ENCODE assay signal across 4 fruit fly cellular contexts in genomic region chr3R:5263311-5264250, dm6.
TF ChIP-seq lines count a peak whose summit lies in the region.

No protein-coding gene starts in this region.

TF ChIP-seq in whole organism, embryonic, 481 proteins besides CTCF, POLR2A, EP300 and RAD21 (continued from another document and continues in another):
- TF ChIP-seq CG11247 (GFP tag; IDR thresholded peaks at IDR 0.05; lab: Robert Waterston, UW) (peak; percentile 61; the same call in 1 of the 2 replicates), salm (tag; optimal IDR thresholded peaks at IDR 0.05; lab: Kevin White, UChicago) (peak; percentile 78), Usf (GFP tag; optimal IDR thresholded peaks at IDR 0.05; lab: Kevin White, UChicago) (peak; percentile 22), trem (tag; optimal IDR thresholded peaks at IDR 0.05; lab: Kevin White, UChicago) (peak; percentile 76), Adf1 (GFP tag; IDR thresholded peaks at IDR 0.05; lab: Robert Waterston, UW) (peak; percentile 39), hb (GFP tag; IDR thresholded peaks at IDR 0.05; lab: Robert Waterston, UW; ENCODE audit: partially characterized antibody) (no peak), Fer1 (GFP tag; optimal IDR thresholded peaks at IDR 0.05; lab: Kevin White, UChicago) (peak; percentile 85), en (GFP tag; optimal IDR thresholded peaks at IDR 0.05; lab: Kevin White, UChicago) (no peak), CG14860 (GFP tag; IDR thresholded peaks at IDR 0.05; lab: Robert Waterston, UW; ENCODE audit: partially characterized antibody) (no peak), Sry-δ (GFP tag; optimal IDR thresholded peaks at IDR 0.05; lab: Kevin White, UChicago) (no peak), pita (GFP tag; optimal IDR thresholded peaks at IDR 0.05; lab: Kevin White, UChicago) (no peak), NC2β (GFP tag; optimal IDR thresholded peaks at IDR 0.05; lab: Kevin White, UChicago) (no peak), CoRest (tag; optimal IDR thresholded peaks at IDR 0.05; lab: Kevin White, UChicago) (peak; percentile 94), CG3281 (GFP tag; optimal IDR thresholded peaks at IDR 0.05; lab: Kevin White, UChicago) (peak; percentile 91), scrt (GFP tag; optimal IDR thresholded peaks at IDR 0.05; lab: Kevin White, UChicago) (peak; percentile 61), stwl (tag; optimal IDR thresholded peaks at IDR 0.05; lab: Kevin White, UChicago) (no peak), CG17328 (GFP tag; IDR thresholded peaks at IDR 0.05; lab: Robert Waterston, UW) (peak; percentile 55), HmgD (GFP tag; optimal IDR thresholded peaks at IDR 0.05; lab: Kevin White, UChicago) (no peak), ara (GFP tag; IDR thresholded peaks at IDR 0.05; lab: Robert Waterston, UW) (peak; percentile 66), CG14441 (GFP tag; IDR thresholded peaks at IDR 0.05; lab: Robert Waterston, UW) (peak; percentile 71), cad (GFP tag; optimal IDR thresholded peaks at IDR 0.05; lab: Kevin White, UChicago) (no peak), tio (GFP tag; optimal IDR thresholded peaks at IDR 0.05; lab: Kevin White, UChicago) (peak; percentile 56), CG10543 (GFP tag; optimal IDR thresholded peaks at IDR 0.05; lab: Kevin White, UChicago) (peak; percentile 89), CG3726 (GFP tag; IDR thresholded peaks at IDR 0.05; lab: Robert Waterston, UW) (0 out of 3 replicates have a peak, but pooled peaks have one; percentile 64), CG17912 (GFP tag; optimal IDR thresholded peaks at IDR 0.05; lab: Kevin White, UChicago) (peak; percentile 45), fd96Cb (tag; optimal IDR thresholded peaks at IDR 0.05; lab: Kevin White, UChicago) (peak; percentile 86), pros (GFP tag; optimal IDR thresholded peaks at IDR 0.05; lab: Kevin White, UChicago) (peak; percentile 36), Optix (GFP tag; IDR thresholded peaks at IDR 0.05; lab: Robert Waterston, UW) (peak; percentile 43; the same call in 1 of the 3 replicates), vfl (GFP tag; optimal IDR thresholded peaks at IDR 0.05; lab: Kevin White, UChicago) (no peak), CG12299 (tag; optimal IDR thresholded peaks at IDR 0.05; lab: Kevin White, UChicago) (peak; percentile 81), CG10267 (tag; optimal IDR thresholded peaks at IDR 0.05; lab: Kevin White, UChicago) (peak; percentile 83), Ets97D (GFP tag; optimal IDR thresholded peaks at IDR 0.05; lab: Kevin White, UChicago) (no peak), slp2 (GFP tag; optimal IDR thresholded peaks at IDR 0.05; lab: Kevin White, UChicago) (no peak)

TF ChIP-seq in whole organism, prepupa, 60 proteins besides CTCF, POLR2A, EP300 and RAD21 (continued from another document and continues in another):
- TF ChIP-seq fd59A (GFP tag; optimal IDR thresholded peaks at IDR 0.05; lab: Kevin White, UChicago) (peak; percentile 43), Gug (GFP tag; IDR thresholded peaks at IDR 0.05; lab: Robert Waterston, UW) (no peak; the same call in 1 of the 2 replicates), CG6808 (GFP tag; optimal IDR thresholded peaks at IDR 0.05; lab: Kevin White, UChicago) (peak; percentile 82), CG9139 (GFP tag; optimal IDR thresholded peaks at IDR 0.05; lab: Kevin White, UChicago) (peak; percentile 46), Ets21C (GFP tag; optimal IDR thresholded peaks at IDR 0.05; lab: Kevin White, UChicago) (no peak), CG10669 (GFP tag; optimal IDR thresholded peaks at IDR 0.05; lab: Kevin White, UChicago) (peak; percentile 65), Eip93F (GFP tag; optimal IDR thresholded peaks at IDR 0.05; lab: Kevin White, UChicago) (no peak), CG8119 (GFP tag; IDR thresholded peaks at IDR 0.05; lab: Robert Waterston, UW) (peak; percentile 70; the same call in 2 of the 3 replicates), CG11294 (GFP tag; IDR thresholded peaks at IDR 0.05; lab: Robert Waterston, UW) (no peak; the same call in 1 of the 2 replicates), CG1621 (tag; optimal IDR thresholded peaks at IDR 0.05; lab: Kevin White, UChicago) (no peak), dac (GFP tag; optimal IDR thresholded peaks at IDR 0.05; lab: Kevin White, UChicago) (no peak), eg (GFP tag; IDR thresholded peaks at IDR 0.05; lab: Robert Waterston, UW) (no peak; the same call in 2 of the 3 replicates), CG16779 (tag; optimal IDR thresholded peaks at IDR 0.05; lab: Kevin White, UChicago) (no peak), svp (GFP tag; lab: Kevin White, UChicago) (peak; percentile 76), fd85E (GFP tag; optimal IDR thresholded peaks at IDR 0.05; lab: Kevin White, UChicago) (peak; percentile 1), CG32006 (GFP tag; optimal IDR thresholded peaks at IDR 0.05; lab: Kevin White, UChicago) (peak; percentile 83), Lpt (GFP tag; optimal IDR thresholded peaks at IDR 0.05; lab: Kevin White, UChicago) (no peak), dsx (GFP tag; optimal IDR thresholded peaks at IDR 0.05; lab: Kevin White, UChicago; ENCODE audit: poor library complexity, severe bottlenecking) (peak; percentile 84), achi (GFP tag; optimal IDR thresholded peaks at IDR 0.05; lab: Kevin White, UChicago) (peak; percentile 79), CG11762 (GFP tag; optimal IDR thresholded peaks at IDR 0.05; lab: Kevin White, UChicago; ENCODE audit: insufficient read depth) (peak; percentile 37), Met (GFP tag; optimal IDR thresholded peaks at IDR 0.05; lab: Kevin White, UChicago) (no peak), Blimp-1 (GFP tag; optimal IDR thresholded peaks at IDR 0.05; lab: Kevin White, UChicago) (peak; percentile 25), CG15336 (GFP tag; IDR thresholded peaks at IDR 0.05; lab: Robert Waterston, UW) (no peak; the same call in none of the 2 replicates), cyc (GFP tag; optimal IDR thresholded peaks at IDR 0.05; lab: Kevin White, UChicago) (no peak), CG3032 (tag; optimal IDR thresholded peaks at IDR 0.05; lab: Kevin White, UChicago) (peak; percentile 81), CG8319 (GFP tag; optimal IDR thresholded peaks at IDR 0.05; lab: Kevin White, UChicago) (peak; percentile 33), Hr38 (GFP tag; optimal IDR thresholded peaks at IDR 0.05; lab: Kevin White, UChicago) (no peak), Hr4 (GFP tag; optimal IDR thresholded peaks at IDR 0.05; lab: Kevin White, UChicago) (peak; percentile 46), CG7368 (GFP tag; optimal IDR thresholded peaks at IDR 0.05; lab: Kevin White, UChicago) (peak; percentile 27), Smox (GFP tag; optimal IDR thresholded peaks at IDR 0.05; lab: Kevin White, UChicago) (no peak), Eip75B (GFP tag; optimal IDR thresholded peaks at IDR 0.05; lab: Kevin White, UChicago) (no peak), CG3919 (GFP tag; optimal IDR thresholded peaks at IDR 0.05; lab: Kevin White, UChicago) (peak; percentile 61), Eip78C (GFP tag; lab: Kevin White, UChicago) (peak; percentile 85), CG34406 (GFP tag; optimal IDR thresholded peaks at IDR 0.05; lab: Kevin White, UChicago) (peak; percentile 79)

TF ChIP-seq in whole organism, pupa, 21 proteins besides CTCF, POLR2A, EP300 and RAD21 (continued from another document):
- TF ChIP-seq Pif1B (GFP tag; optimal IDR thresholded peaks at IDR 0.05; lab: Kevin White, UChicago): peak; percentile 61

TF ChIP-seq in whole organism, wandering third instar larva, 38 proteins besides CTCF, POLR2A, EP300 and RAD21 (continued from another document):
- TF ChIP-seq pan (optimal IDR thresholded peaks at IDR 0.05; lab: Kevin White, UChicago): no peak
- TF ChIP-seq CrebA (GFP tag; optimal IDR thresholded peaks at IDR 0.05; lab: Kevin White, UChicago; ENCODE audit: borderline replicate concordance): no peak
- no peak for TF ChIP-seq lola (GFP tag; optimal IDR thresholded peaks at IDR 0.05; lab: Kevin White, UChicago)
- no peak for TF ChIP-seq Rel (GFP tag; optimal IDR thresholded peaks at IDR 0.05; lab: Kevin White, UChicago)
- TF ChIP-seq Rel (tag; optimal IDR thresholded peaks at IDR 0.05; lab: Kevin White, UChicago): peak; percentile 9
- no peak for TF ChIP-seq Hnf4 (GFP tag; optimal IDR thresholded peaks at IDR 0.05; lab: Kevin White, UChicago)
- TF ChIP-seq h (GFP tag; optimal IDR thresholded peaks at IDR 0.05; lab: Kevin White, UChicago): peak; percentile 36
- TF ChIP-seq Dif (GFP tag; optimal IDR thresholded peaks at IDR 0.05; lab: Kevin White, UChicago; ENCODE audit: partially characterized antibody): peak; percentile 53
- no peak for TF ChIP-seq woc (GFP tag; optimal IDR thresholded peaks at IDR 0.05; lab: Kevin White, UChicago)
- no peak for TF ChIP-seq ey (GFP tag; optimal IDR thresholded peaks at IDR 0.05; lab: Kevin White, UChicago)
- no peak for TF ChIP-seq br (GFP tag; optimal IDR thresholded peaks at IDR 0.05; lab: Kevin White, UChicago)
- TF ChIP-seq dsf (GFP tag; optimal IDR thresholded peaks at IDR 0.05; lab: Kevin White, UChicago; ENCODE audit: borderline replicate concordance): no peak
- peak in 1 of 2 experiments; percentile 46 for TF ChIP-seq foxo (GFP tag; optimal IDR thresholded peaks at IDR 0.05; lab: Kevin White, UChicago)
- TF ChIP-seq Hr83 (GFP tag; optimal IDR thresholded peaks at IDR 0.05; lab: Kevin White, UChicago; ENCODE audit: poor library complexity, severe bottlenecking): no peak
- TF ChIP-seq Vsx2 (GFP tag; optimal IDR thresholded peaks at IDR 0.05; lab: Kevin White, UChicago; ENCODE audit: partially characterized antibody): no peak
